Fruit fly (Drosophila melanogaster) whole organism, adult: ENCODE measurements around the gene MTA1-like.

Experiments
- CG12768 ChIP-seq: fragments of 200-800 bp; sonication (Bioruptor generic); optimal IDR thresholded peaks from 2 replicates; lab custom pipeline; 2017; ENCODE audit warnings: missing biosample characterization, missing genetic modification characterization, mild to moderate bottlenecking, moderate library complexity, missing genetic modification reagents
- CG14711 ChIP-seq: fragments of 200-800 bp; sonication (Bioruptor generic); optimal IDR thresholded peaks from 2 replicates; lab custom pipeline; 2018; ENCODE audit warnings: missing biosample characterization, mild to moderate bottlenecking, missing genetic modification characterization, moderate library complexity
- CG33017 ChIP-seq: fragments of 200-800 bp; sonication (Bioruptor generic); optimal IDR thresholded peaks from 2 replicates; lab custom pipeline; 2018; ENCODE audit warnings: missing biosample characterization, mild to moderate bottlenecking, missing genetic modification characterization, moderate library complexity
- CG7045 ChIP-seq: fragments of 200-800 bp; sonication (Bioruptor generic); optimal IDR thresholded peaks from 2 replicates; lab custom pipeline; 2017; ENCODE audit warnings: missing biosample characterization, mild to moderate bottlenecking, missing genetic modification characterization
- CG7101 ChIP-seq: fragments of 200-800 bp; sonication (Bioruptor generic); optimal IDR thresholded peaks from 2 replicates; lab custom pipeline; 2018; ENCODE audit warnings: missing biosample characterization, mild to moderate bottlenecking, missing genetic modification characterization, moderate library complexity
- Mnt ChIP-seq: fragments of 200-800 bp; sonication (Bioruptor generic); optimal IDR thresholded peaks from 2 replicates; lab custom pipeline; 2016; ENCODE audit warnings: missing biosample characterization, mild to moderate bottlenecking, missing genetic modification characterization
- cic ChIP-seq: fragments of 200-800 bp; sonication (Bioruptor generic); optimal IDR thresholded peaks from 2 replicates; lab custom pipeline; 2017; ENCODE audit warnings: missing biosample characterization, mild to moderate bottlenecking, missing genetic modification characterization, moderate library complexity

DNA sequence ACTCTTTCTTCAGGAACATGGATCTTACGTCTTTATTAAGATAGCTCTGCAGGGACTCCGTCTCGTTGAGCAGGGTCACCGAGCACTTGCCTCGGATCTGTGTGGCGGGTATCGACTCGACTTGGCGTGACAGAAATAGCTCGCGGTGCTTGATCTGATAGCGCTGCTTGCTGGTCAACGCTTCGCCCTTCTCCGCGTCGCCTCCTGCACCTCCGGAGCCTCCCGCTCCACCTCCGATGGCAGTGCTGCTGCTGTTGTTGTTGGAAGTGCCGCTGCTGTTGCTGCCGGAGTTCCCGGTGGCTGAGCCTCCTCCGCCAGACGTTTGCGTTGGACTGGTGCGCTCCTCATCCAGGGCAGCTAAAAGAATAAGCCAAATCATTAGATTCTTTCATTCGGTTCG is 5.1 kb downstream of the MTA1-like start:
- TF ChIP-seq CG14711 (tag; lab: Kevin White, UChicago) = no peak
- no peak for TF ChIP-seq CG7101
- TF ChIP-seq cic (GFP tag; lab: Kevin White, UChicago) = no peak
- no peak for TF ChIP-seq CG12768 (GFP tag; lab: Kevin White, UChicago)
- TF ChIP-seq Mnt = no peak
- TF ChIP-seq CG33017 (tag; lab: Kevin White, UChicago) = no peak
- TF ChIP-seq CG7045 (GFP tag; lab: Kevin White, UChicago) = no peak
